Worm (Caenorhabditis elegans): ENCODE data around the gene ZK721.4.

DNA sequence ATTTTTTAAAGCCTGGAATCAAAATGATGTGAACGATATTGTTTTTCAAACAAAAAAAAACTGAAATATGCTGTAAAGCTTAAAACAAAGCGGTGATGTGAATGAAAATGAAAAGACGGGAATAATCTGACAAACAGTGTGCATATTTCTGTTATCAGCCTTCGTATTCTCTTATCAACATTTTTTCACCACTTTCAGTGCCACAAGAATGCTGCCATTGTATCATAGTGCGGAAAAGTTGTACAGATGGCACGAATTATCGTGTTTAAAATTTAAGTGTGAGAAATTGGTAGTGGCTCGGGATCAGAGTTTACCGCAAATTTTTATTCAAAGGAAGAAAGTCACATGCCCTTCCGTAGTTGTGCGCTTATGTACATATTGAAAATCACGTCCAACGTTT lies 45.8 kb downstream of the ZK721.4 start, which contains the start of gene ifd-1:
- TF ChIP-seq ama-1 (optimal IDR thresholded peaks at IDR 0.05) (no peak), nhr-11 (tag; optimal IDR thresholded peaks at IDR 0.05) (no peak), fkh-10 (GFP tag; optimal IDR thresholded peaks at IDR 0.05) (no peak), R02D3.7 (tag; optimal IDR thresholded peaks at IDR 0.05) (no peak), daf-12 (tag; optimal IDR thresholded peaks at IDR 0.05) (no peak), snpc-4 (tag; optimal IDR thresholded peaks at IDR 0.05) (no peak), tbx-2 (tag; optimal IDR thresholded peaks at IDR 0.05) (no peak), nhr-76 (tag; optimal IDR thresholded peaks at IDR 0.05) (no peak), fkh-2 (tag; optimal IDR thresholded peaks at IDR 0.05) (no peak)
